Worm (Caenorhabditis elegans): Measurements from ENCODE around the gene rer-1.

DNA sequence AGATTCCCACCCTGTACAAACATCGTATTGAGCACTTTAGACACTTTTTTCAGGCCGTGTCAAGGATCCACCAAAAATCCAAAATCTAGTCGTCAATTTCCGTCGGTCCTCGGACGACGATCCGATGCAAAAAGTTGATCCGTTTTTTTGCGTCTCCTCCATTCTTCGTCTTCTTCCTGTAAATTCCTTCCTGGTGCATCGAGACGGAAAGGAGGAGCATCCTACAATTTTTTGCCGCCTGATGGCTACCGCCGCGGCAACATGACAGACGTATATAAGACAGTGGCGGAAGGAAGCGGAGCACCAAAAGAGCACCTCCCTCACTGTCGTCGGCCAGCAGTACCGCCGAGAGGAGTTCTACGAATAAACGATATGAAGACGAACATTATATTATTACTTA is 10.3 kb upstream of the rer-1 start, which contains the start of gene appg-2:
- TF ChIP-seq akir-1 (GFP tag; optimal IDR thresholded peaks at IDR 0.05) (no peak), nhr-90 (tag; optimal IDR thresholded peaks at IDR 0.05) (no peak), unc-130 (GFP tag; optimal IDR thresholded peaks at IDR 0.05) (no peak)
